Worm (Caenorhabditis elegans) whole organism, mixed stage, embryonic: ENCODE data around the gene acs-1.

ENCODE experiments used
- M03D4.4 ChIP-seq: sonication (generic microtip); optimal IDR thresholded peaks from 2 replicates; lab custom pipeline; 2017; ENCODE audit warnings: mild to moderate bottlenecking, missing genetic modification characterization, missing compliant biosample characterization
- bed-3 ChIP-seq: fragments of 200-800 bp; sonication (Bioruptor generic); optimal IDR thresholded peaks from 3 replicates; lab custom pipeline; 2018; ENCODE audit warnings: mild to moderate bottlenecking, missing genetic modification characterization, moderate library complexity, missing compliant biosample characterization
- blmp-1 ChIP-seq: fragments of 150-350 bp; optimal IDR thresholded peaks from 2 replicates; lab custom pipeline; 2014; ENCODE audit warnings: missing biosample characterization, missing genetic modification characterization
- ceh-39 ChIP-seq: fragments of 150-350 bp; optimal IDR thresholded peaks from 2 replicates; lab custom pipeline; 2014; ENCODE audit warnings: missing biosample characterization, missing genetic modification characterization
- ceh-43 ChIP-seq: fragments of 200-800 bp; sonication (Bioruptor generic); optimal IDR thresholded peaks from 2 replicates; lab custom pipeline; 2018; ENCODE audit warnings: mild to moderate bottlenecking, missing genetic modification characterization, moderate library complexity, missing compliant biosample characterization
- ceh-83 ChIP-seq: fragments of 200-800 bp; sonication (Bioruptor generic); optimal IDR thresholded peaks from 2 replicates; lab custom pipeline; 2018; ENCODE audit warnings: mild to moderate bottlenecking, missing genetic modification characterization, missing compliant biosample characterization
- ces-1 ChIP-seq: fragments of 150-350 bp; optimal IDR thresholded peaks from 2 replicates; lab custom pipeline; 2014; ENCODE audit warnings: missing biosample characterization, missing genetic modification reagents, missing genetic modification characterization
- cnd-1 ChIP-seq: fragments of 200-800 bp; sonication (Bioruptor generic); optimal IDR thresholded peaks from 2 replicates; lab custom pipeline; 2018; ENCODE audit warnings: mild to moderate bottlenecking, missing genetic modification characterization, missing compliant biosample characterization
- drap-1 ChIP-seq: fragments of 200-800 bp; sonication (Bioruptor generic); optimal IDR thresholded peaks from 3 replicates; lab custom pipeline; 2018; ENCODE audit warnings: mild to moderate bottlenecking, missing genetic modification characterization, missing compliant biosample characterization
- elt-1 ChIP-seq: sonication (generic microtip); optimal IDR thresholded peaks from 2 replicates; lab custom pipeline; 2017; ENCODE audit warnings: missing genetic modification characterization, mild to moderate bottlenecking, missing compliant biosample characterization, antibody characterized with exemption, moderate library complexity, borderline replicate concordance; ENCODE audit not compliant: insufficient read depth
- elt-3 ChIP-seq: fragments of 150-350 bp; optimal IDR thresholded peaks from 2 replicates; lab custom pipeline; 2014; ENCODE audit warnings: missing biosample characterization, missing genetic modification characterization
- flh-1 ChIP-seq: fragments of 200-800 bp; sonication (Bioruptor generic); optimal IDR thresholded peaks from 2 replicates; lab custom pipeline; 2018; ENCODE audit warnings: mild to moderate bottlenecking, missing genetic modification characterization, moderate library complexity, missing compliant biosample characterization
- ham-2 ChIP-seq: fragments of 200-800 bp; sonication (Bioruptor generic); optimal IDR thresholded peaks from 2 replicates; lab custom pipeline; 2018; ENCODE audit warnings: mild to moderate bottlenecking, missing genetic modification characterization, missing compliant biosample characterization
- hlh-1 ChIP-seq: fragments of 150-350 bp; optimal IDR thresholded peaks from 2 replicates; lab custom pipeline; 2014; ENCODE audit warnings: missing biosample characterization, missing genetic modification reagents, missing genetic modification characterization
- lin-32 ChIP-seq: fragments of 200-800 bp; sonication (Bioruptor generic); optimal IDR thresholded peaks from 2 replicates; lab custom pipeline; 2018; ENCODE audit warnings: mild to moderate bottlenecking, missing genetic modification characterization, missing compliant biosample characterization
- mep-1 ChIP-seq: fragments of 150-350 bp; optimal IDR thresholded peaks from 2 replicates; lab custom pipeline; 2017; ENCODE audit warnings: missing biosample characterization, missing genetic modification reagents, missing genetic modification characterization, inconsistent platforms
- nhr-12 ChIP-seq: fragments of 150-350 bp; optimal IDR thresholded peaks from 2 replicates; lab custom pipeline; 2014; ENCODE audit warnings: missing biosample characterization, missing genetic modification characterization
- nhr-2 ChIP-seq: fragments of 150-350 bp; optimal IDR thresholded peaks from 2 replicates; lab custom pipeline; 2014; ENCODE audit warnings: missing biosample characterization, missing genetic modification characterization
- nhr-237 ChIP-seq: fragments of 150-350 bp; optimal IDR thresholded peaks from 2 replicates; lab custom pipeline; 2014; ENCODE audit warnings: missing biosample characterization, missing genetic modification characterization
- nhr-28 ChIP-seq: fragments of 150-350 bp; optimal IDR thresholded peaks from 2 replicates; lab custom pipeline; 2014; ENCODE audit warnings: missing biosample characterization, missing genetic modification characterization
- pha-4 ChIP-seq: fragments of 150-350 bp; optimal IDR thresholded peaks from 2 replicates; lab custom pipeline; 2018; ENCODE audit warnings: missing biosample characterization, missing genetic modification reagents, missing genetic modification characterization
- snpc-4 ChIP-seq: fragments of 150-350 bp; optimal IDR thresholded peaks from 2 replicates; lab custom pipeline; 2014; ENCODE audit warnings: missing biosample characterization, missing genetic modification characterization
- sptf-1 ChIP-seq: sonication (generic microtip); optimal IDR thresholded peaks from 2 replicates; lab custom pipeline; 2017; ENCODE audit warnings: mild to moderate bottlenecking, missing genetic modification characterization, moderate library complexity, missing compliant biosample characterization
- tbx-8 ChIP-seq: fragments of 200-800 bp; sonication (Bioruptor generic); optimal IDR thresholded peaks from 2 replicates; lab custom pipeline; 2018; ENCODE audit warnings: mild to moderate bottlenecking, missing genetic modification characterization, moderate library complexity, missing compliant biosample characterization
- unc-120 ChIP-seq: sonication (generic microtip); optimal IDR thresholded peaks from 2 replicates; lab custom pipeline; 2017; ENCODE audit warnings: missing genetic modification characterization, missing compliant biosample characterization; ENCODE audit not compliant: poor library complexity, severe bottlenecking
- unc-39 ChIP-seq: fragments of 150-350 bp; optimal IDR thresholded peaks from 2 replicates; lab custom pipeline; 2014; ENCODE audit warnings: missing biosample characterization, missing genetic modification characterization
- unc-62 ChIP-seq: fragments of 150-350 bp; optimal IDR thresholded peaks from 2 replicates; lab custom pipeline; 2014; ENCODE audit warnings: missing biosample characterization, missing genetic modification reagents, missing genetic modification characterization
- zip-8 ChIP-seq: fragments of 150-350 bp; optimal IDR thresholded peaks from 2 replicates; lab custom pipeline; 2014; ENCODE audit warnings: missing biosample characterization, missing genetic modification characterization
- ztf-11 ChIP-seq: fragments of 150-350 bp; optimal IDR thresholded peaks from 2 replicates; lab custom pipeline; 2014; ENCODE audit warnings: missing biosample characterization, missing genetic modification characterization

The acs-1 gene

ce11 chrV:6495353-6495752 is 29.4 kb upstream of the acs-1 start:
- TF ChIP-seq ceh-39 (tag; lab: Kevin White, UChicago) = no peak
- TF ChIP-seq ceh-43 (GFP tag; lab: Kevin White, UChicago) = no peak
- no peak for TF ChIP-seq ham-2 (GFP tag; lab: Kevin White, UChicago)
- TF ChIP-seq M03D4.4 (tag; lab: Kevin White, UChicago) = no peak
- no peak for TF ChIP-seq nhr-28 (tag; lab: Kevin White, UChicago)
- TF ChIP-seq cnd-1 = no peak
- no peak for TF ChIP-seq tbx-8 (GFP tag; lab: Kevin White, UChicago)
- TF ChIP-seq ztf-11 (tag; lab: Kevin White, UChicago) = no peak
- TF ChIP-seq nhr-12 = no peak
- no peak for TF ChIP-seq ces-1 (GFP tag; lab: Kevin White, UChicago)
- no peak for TF ChIP-seq elt-3 (tag; lab: Kevin White, UChicago)
- TF ChIP-seq elt-1 (tag; lab: Kevin White, UChicago) = no peak
- TF ChIP-seq nhr-2 = no peak
- TF ChIP-seq snpc-4 (tag; lab: Kevin White, UChicago) = no peak

ce11 chrV:6496611-6497158 is 28.1 kb upstream of the acs-1 start, which contains the start of gene dgtr-1:
Gene dgtr-1, plus strand, starts transcription at chrV:6497108.
- TF ChIP-seq zip-8 (tag; lab: Kevin White, UChicago) (no peak), pha-4 (no peak), hlh-1 (tag; lab: Kevin White, UChicago) (no peak), elt-1 (tag; lab: Kevin White, UChicago) (no peak), ceh-83 (GFP tag; lab: Kevin White, UChicago) (no peak), drap-1 (GFP tag; lab: Kevin White, UChicago) (no peak)
- TF ChIP-seq, all 35 proteins: peak for 0

- no peak for TF ChIP-seq hlh-1 (tag; lab: Kevin White, UChicago)
- TF ChIP-seq elt-3 (tag; lab: Kevin White, UChicago) = no peak
- no peak for TF ChIP-seq nhr-237 (tag; lab: Kevin White, UChicago)
- no peak for TF ChIP-seq ceh-83 (GFP tag; lab: Kevin White, UChicago)
- no peak for TF ChIP-seq elt-1 (tag; lab: Kevin White, UChicago)
- TF ChIP-seq ces-1 (GFP tag; lab: Kevin White, UChicago) = no peak
- no peak for TF ChIP-seq bed-3 (GFP tag; lab: Kevin White, UChicago)
- no peak for TF ChIP-seq ham-2 (GFP tag; lab: Kevin White, UChicago)
- no peak for TF ChIP-seq sptf-1 (tag; lab: Kevin White, UChicago)
- no peak for TF ChIP-seq blmp-1 (tag; lab: Kevin White, UChicago)
- no peak for TF ChIP-seq unc-120 (tag; lab: Kevin White, UChicago)
- no peak for TF ChIP-seq zip-8 (tag; lab: Kevin White, UChicago)
- TF ChIP-seq unc-62 (GFP tag; lab: Kevin White, UChicago) = no peak
- TF ChIP-seq nhr-2 = no peak
- TF ChIP-seq pha-4 = no peak
Observed at ce11 chrV:6498441-6498840, 26.3 kb upstream of the acs-1 start.

ce11 chrV:6498903-6499302 is 25.9 kb upstream of the acs-1 start, which contains the start of gene W01A11.1:
Gene W01A11.1, plus strand, starts transcription at chrV:6499224.
- TF ChIP-seq M03D4.4 (tag; lab: Kevin White, UChicago) (no peak), nhr-12 (no peak), hlh-1 (tag; lab: Kevin White, UChicago) (no peak), ztf-11 (tag; lab: Kevin White, UChicago) (no peak), blmp-1 (tag; lab: Kevin White, UChicago) (no peak), tbx-8 (GFP tag; lab: Kevin White, UChicago) (no peak), unc-62 (GFP tag; lab: Kevin White, UChicago) (no peak), flh-1 (GFP tag; lab: Kevin White, UChicago) (no peak), pha-4 (no peak), ceh-39 (tag; lab: Kevin White, UChicago) (no peak), mep-1 (tag; lab: Kevin White, UChicago) (no peak), ham-2 (GFP tag; lab: Kevin White, UChicago) (no peak), unc-120 (tag; lab: Kevin White, UChicago) (no peak)
- TF ChIP-seq, all 35 proteins: peak for 0

- TF ChIP-seq unc-39 (tag; lab: Kevin White, UChicago) (no peak), unc-62 (GFP tag; lab: Kevin White, UChicago) (peak; percentile 9), sptf-1 (tag; lab: Kevin White, UChicago) (no peak), lin-32 (GFP tag; lab: Kevin White, UChicago) (no peak)
Observed at ce11 chrV:6503158-6503557, 21.6 kb upstream of the acs-1 start.
